Fruit fly (Drosophila melanogaster) Kc167 (cell line): ENCODE results near the gene CG18622.

ENCODE experiments used
- Myc ChIP-seq: fragments of >200 bp; optimal IDR thresholded peaks from 2 replicates; lab custom pipeline; 2017; ENCODE audit warnings: missing external identifiers
- Sin3A ChIP-seq: fragments of >200 bp; optimal IDR thresholded peaks from 2 replicates; lab custom pipeline; 2018; ENCODE audit warnings: missing external identifiers
- h ChIP-seq: fragments of >200 bp; optimal IDR thresholded peaks from 3 replicates; lab custom pipeline; 2018; ENCODE audit warnings: missing external identifiers
- insv ChIP-seq: fragments of >200 bp; optimal IDR thresholded peaks from 3 replicates; lab custom pipeline; 2018; ENCODE audit warnings: missing external identifiers
- psq ChIP-seq: fragments of >200 bp; optimal IDR thresholded peaks from 2 replicates; lab custom pipeline; 2017; ENCODE audit warnings: missing external identifiers
- ttk ChIP-seq: sonication (Bioruptor generic); optimal IDR thresholded peaks from 2 replicates; lab custom pipeline; 2017; ENCODE audit warnings: missing external identifiers

The CG18622 gene

DNA sequence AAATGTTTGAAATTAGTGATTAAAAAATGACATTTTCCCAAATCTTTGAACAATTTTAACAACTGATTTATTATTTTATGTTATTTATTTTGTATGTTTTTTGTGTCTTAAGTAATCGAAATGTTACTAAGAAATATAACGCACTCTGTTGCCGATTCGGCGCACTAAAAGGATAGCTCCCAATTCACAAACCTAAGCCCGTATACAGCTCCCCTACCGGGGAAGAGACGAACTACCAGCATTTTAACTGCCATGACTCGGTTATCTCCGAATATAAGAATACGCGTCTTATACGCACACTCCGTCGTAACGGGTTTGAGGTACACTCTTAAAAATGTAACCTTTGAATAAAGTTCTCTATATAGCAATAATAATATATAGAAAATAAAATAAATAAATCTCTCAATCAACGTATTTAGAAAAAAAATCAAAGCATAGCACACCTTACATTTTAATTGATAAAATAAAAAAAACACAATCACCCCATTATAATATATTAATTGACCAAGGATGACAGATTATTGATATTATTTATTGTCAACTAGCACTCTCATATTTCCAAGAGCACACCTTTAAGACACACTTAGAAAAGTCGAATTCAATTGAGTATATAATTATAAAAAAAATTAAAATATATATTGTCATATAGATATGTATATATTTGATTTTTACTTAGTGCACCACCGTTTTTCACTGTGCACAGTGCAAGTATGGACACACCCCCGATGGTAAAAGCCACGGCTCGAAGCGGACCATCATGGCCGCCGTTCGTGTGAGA is 29.6 kb downstream of the CG18622 start:
- TF ChIP-seq Sin3A (no peak), insv (lab: Kevin White, UChicago) (no peak), Myc (lab: Kevin White, UChicago) (no peak), psq (no peak), h (lab: Kevin White, UChicago) (no peak), ttk (no peak)

DNA sequence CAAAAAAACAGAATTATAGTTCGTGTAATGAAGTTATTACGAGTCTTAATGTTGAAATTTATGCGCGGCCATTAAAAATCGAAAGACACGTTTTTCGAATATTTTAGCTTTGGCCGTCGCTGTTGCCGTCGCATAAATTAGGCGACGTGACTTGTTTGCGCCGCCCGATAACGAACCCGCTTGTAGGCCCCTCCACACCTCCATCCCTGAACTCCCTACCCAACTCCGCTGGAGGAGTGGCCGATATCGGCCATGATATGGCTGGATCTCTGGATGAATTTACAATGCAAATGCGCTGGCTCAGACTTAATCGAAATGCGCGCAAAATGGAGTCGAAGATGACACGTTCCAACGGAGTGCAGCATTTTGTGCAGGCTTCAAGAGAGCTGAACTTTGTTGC is 33.1 kb downstream of the CG18622 start:
- TF ChIP-seq ttk (no peak), psq (no peak), Myc (lab: Kevin White, UChicago) (no peak), insv (lab: Kevin White, UChicago) (no peak), h (lab: Kevin White, UChicago) (no peak), Sin3A (no peak)

DNA sequence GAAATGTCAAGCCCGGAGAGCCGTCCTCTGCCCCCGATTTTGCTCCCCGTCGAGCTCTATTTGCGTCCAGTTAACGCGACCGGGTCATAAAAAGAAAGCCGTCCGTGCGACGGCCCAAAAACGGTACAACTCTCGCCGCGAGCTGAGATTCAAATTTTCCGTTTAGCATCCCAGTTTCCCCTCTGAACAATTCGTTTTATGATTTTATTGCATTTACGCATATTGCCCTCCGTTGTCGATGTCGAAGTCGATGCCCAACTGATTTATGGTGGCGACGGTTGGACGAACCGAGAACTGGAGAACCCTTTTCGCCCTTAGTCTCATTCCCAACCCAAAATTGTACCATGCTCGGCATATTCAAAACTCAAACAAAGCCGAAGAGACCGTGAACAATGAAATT is 36.2 kb downstream of the CG18622 start:
- TF ChIP-seq insv (lab: Kevin White, UChicago) (no peak), ttk (no peak), h (lab: Kevin White, UChicago) (no peak), psq (no peak), Myc (lab: Kevin White, UChicago) (no peak), Sin3A (no peak)

DNA sequence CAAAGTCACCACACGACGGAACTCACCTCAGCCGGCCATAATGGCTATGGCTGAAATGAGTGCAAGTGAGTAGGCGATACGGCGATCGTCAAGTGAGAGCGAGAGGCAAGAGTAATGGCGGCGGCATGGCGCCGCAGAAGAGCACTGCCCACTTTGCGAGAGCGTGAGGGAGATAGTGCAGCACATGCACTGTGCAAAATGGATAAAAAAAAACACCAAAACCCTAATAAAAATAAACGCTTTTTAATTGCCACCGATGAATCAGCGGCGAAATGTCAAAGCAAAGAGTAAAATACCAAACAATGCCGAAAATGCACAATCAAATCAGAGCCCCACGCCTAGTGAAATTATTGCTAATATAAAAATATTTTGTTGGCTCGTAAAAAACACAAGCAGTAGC is 38.9 kb downstream of the CG18622 start:
- TF ChIP-seq insv (lab: Kevin White, UChicago) (no peak), Sin3A (no peak)

- TF ChIP-seq insv (lab: Kevin White, UChicago) (no peak), h (lab: Kevin White, UChicago) (no peak), Myc (lab: Kevin White, UChicago) (no peak), psq (no peak), ttk (no peak), Sin3A (no peak)
Observed at dm6 chr3R:16944267-16944666, 43.3 kb downstream of the CG18622 start.

dm6 chr3R:16941285-16941684 is 46.2 kb downstream of the CG18622 start:
- TF ChIP-seq Sin3A, result no peak
- TF ChIP-seq ttk, result no peak
- TF ChIP-seq insv (lab: Kevin White, UChicago), result no peak
- no peak for TF ChIP-seq h (lab: Kevin White, UChicago)
- TF ChIP-seq psq, result no peak
- no peak for TF ChIP-seq Myc (lab: Kevin White, UChicago)

DNA sequence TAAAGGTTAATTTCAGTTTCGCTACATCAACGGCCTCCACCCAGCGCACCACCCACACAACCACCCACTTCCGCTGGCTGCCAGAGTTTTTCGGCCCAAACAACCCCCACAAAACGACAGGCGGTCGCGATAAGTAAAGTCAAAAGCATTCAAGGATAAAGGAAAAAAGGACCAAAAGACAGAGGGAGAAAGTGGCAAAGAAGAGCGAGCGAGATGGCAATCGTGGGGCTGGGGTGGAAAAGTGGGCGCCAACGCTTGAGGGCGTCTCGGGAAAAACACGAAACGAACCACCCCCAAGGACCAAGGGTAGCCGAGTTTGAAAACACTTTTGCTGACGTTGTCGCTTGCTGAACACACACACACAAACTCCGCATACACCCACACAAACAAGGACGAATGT is 47.0 kb downstream of the CG18622 start:
- TF ChIP-seq ttk (no peak), Sin3A (no peak), h (lab: Kevin White, UChicago) (no peak), insv (lab: Kevin White, UChicago) (no peak), Myc (lab: Kevin White, UChicago) (no peak), psq (no peak)

DNA sequence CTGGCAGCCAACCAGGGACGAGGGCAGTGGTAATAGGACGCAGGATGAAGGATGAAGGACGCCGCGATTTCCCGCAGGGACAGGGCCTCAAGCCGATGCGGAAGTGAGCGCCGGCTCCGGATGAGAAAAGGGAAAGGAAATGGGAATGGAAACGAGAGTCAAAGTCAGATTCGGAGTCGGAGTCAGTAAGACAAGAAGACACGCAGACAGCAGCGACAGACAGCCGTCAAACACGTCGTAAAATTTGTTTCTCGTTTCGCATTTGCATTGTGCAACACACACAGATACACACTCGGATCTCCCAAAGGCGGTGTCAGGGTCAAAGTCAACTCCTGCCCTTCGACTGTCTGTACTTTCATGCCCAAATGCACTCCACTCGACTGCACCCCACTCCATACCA is 51.2 kb downstream of the CG18622 start:
- no peak for TF ChIP-seq insv (lab: Kevin White, UChicago)
- TF ChIP-seq h (lab: Kevin White, UChicago), result no peak
- TF ChIP-seq Sin3A, result no peak
- TF ChIP-seq psq, result no peak

DNA sequence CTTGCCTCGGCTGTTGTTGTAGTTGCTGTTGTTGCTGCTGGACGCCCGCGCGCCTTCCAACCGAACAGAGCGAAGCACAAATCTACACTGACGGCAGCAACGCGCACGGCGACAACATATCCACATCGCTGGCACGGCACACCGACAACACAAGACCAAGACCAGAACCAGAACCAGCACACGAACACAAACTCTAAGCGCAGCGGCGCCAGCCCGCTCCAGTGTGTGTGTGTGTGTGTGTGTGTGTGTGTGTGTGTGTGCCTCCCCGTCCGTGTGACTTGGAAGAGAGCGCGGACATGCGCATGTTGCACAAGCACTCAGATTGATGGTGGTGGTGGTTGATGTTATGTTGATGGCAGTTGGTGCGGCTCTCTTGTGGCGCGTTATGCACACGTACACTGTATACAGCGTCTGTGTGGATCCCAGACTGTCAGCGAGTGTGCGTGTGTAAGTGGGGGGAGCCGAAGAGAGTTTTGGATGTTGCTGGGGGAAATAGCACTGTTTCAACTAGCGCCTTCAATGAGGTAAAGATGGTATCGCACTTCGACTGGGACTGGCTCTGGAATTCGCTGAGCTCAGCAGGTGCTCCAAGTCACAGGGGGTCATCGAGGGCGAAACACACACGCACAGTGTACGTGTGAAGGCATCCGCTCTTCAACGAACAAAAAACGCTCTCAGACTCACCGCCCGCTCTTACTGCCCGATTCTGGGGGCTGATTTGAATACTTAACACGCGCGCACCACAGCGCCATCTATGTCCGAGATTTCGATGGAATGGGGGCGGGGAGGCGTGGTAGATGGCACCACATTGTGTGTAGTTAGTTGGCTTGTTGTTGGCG is 53.2 kb downstream of the CG18622 start:
- TF ChIP-seq Sin3A (no peak), insv (lab: Kevin White, UChicago) (no peak), h (lab: Kevin White, UChicago) (no peak), ttk (no peak), Myc (lab: Kevin White, UChicago) (no peak), psq (no peak)
